Worm (Caenorhabditis elegans) whole organism, young adult: Measurements from ENCODE around the gene ech-5.

Experiments
- K11D2.4 ChIP-seq: fragments of 200-800 bp; sonication (Bioruptor generic); IDR thresholded peaks from 2 replicates; pipeline ENCODE4 v1.3.6; 2022; ENCODE audit warnings: missing genetic modification reagents, missing genetic modification characterization, missing compliant biosample characterization
- ama-1 ChIP-seq, 3 experiments: fragments of 150-350 bp in 1 of 3; sonication (generic microtip) in 2 of 3; optimal IDR thresholded peaks; 2 replicates each; lab custom pipeline; 2014 to 2018; ENCODE audit warnings: missing biosample characterization in 2 of 3, missing genetic modification characterization in 2 of 3, missing genetic modification reagents in 2 of 3
- him-1 ChIP-seq: sonication (generic microtip); optimal IDR thresholded peaks from 2 replicates; lab custom pipeline; 2016; ENCODE audit warnings: missing genotype, missing genetic modification reagents, missing genetic modification characterization, missing compliant biosample characterization
- lag-1 ChIP-seq: fragments of 200-800 bp; sonication (Bioruptor generic); IDR thresholded peaks from 2 replicates; pipeline ENCODE4 v1.3.6; 2022; ENCODE audit warnings: missing genetic modification reagents, missing genetic modification characterization, missing compliant biosample characterization
- lin-35 ChIP-seq, 3 experiments: fragments of 150-350 bp in 2 of 3; sonication (generic microtip) in 1 of 3; optimal IDR thresholded peaks; 2 replicates each; lab custom pipeline; 2014 to 2018; ENCODE audit warnings: missing biosample characterization in 3 of 3, missing genetic modification characterization in 3 of 3, missing genetic modification reagents in 3 of 3
- mcd-1 ChIP-seq: fragments of 200-800 bp; sonication (Bioruptor generic); IDR thresholded peaks from 2 replicates; pipeline ENCODE4 v1.3.6; 2022; ENCODE audit warnings: missing genetic modification reagents, missing genetic modification characterization, missing compliant biosample characterization
- nfya-1 ChIP-seq: sonication (generic microtip); optimal IDR thresholded peaks from 2 replicates; lab custom pipeline; 2017; ENCODE audit warnings: antibody characterized with exemption, missing compliant biosample characterization, missing genetic modification characterization, borderline replicate concordance; ENCODE audit not compliant: insufficient read depth
- pbrm-1 ChIP-seq: fragments of 200-800 bp; sonication (Bioruptor generic); IDR thresholded peaks from 2 replicates; pipeline ENCODE4 v1.3.6; 2022; ENCODE audit warnings: missing genetic modification reagents, missing genetic modification characterization, missing compliant biosample characterization
- rcor-1 ChIP-seq: fragments of 200-800 bp; sonication (Bioruptor generic); IDR thresholded peaks from 2 replicates; pipeline ENCODE4 v1.3.6; 2022; ENCODE audit warnings: missing genetic modification reagents, missing genetic modification characterization, missing compliant biosample characterization
- xnd-1 ChIP-seq: sonication (generic microtip); optimal IDR thresholded peaks from 2 replicates; lab custom pipeline; 2016; ENCODE audit warnings: missing genotype, missing genetic modification reagents, missing genetic modification characterization, missing compliant biosample characterization
- ztf-3 ChIP-seq: fragments of 200-800 bp; sonication (Bioruptor generic); optimal IDR thresholded peaks from 2 replicates; lab custom pipeline; 2018; ENCODE audit warnings: mild to moderate bottlenecking, missing genetic modification characterization, missing compliant biosample characterization

DNA sequence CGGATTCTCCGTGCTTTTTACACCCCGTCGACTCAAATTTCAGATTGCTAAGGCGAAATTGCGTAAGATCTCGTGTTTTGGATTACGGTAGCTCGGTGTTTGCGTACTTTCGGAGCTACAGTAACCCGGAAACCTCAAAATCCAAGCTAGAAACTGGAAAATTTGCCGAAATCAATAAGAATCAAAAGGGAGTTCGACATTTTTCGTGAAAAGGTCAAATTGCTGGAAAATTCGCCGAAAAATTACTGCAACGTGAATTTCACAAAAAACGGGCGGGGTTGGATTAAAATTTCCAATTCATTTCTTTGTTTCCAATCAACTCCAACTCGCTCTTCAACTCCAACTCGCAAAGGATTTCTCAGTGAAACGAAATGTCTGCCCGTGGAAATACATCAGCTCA, 9.1 kb upstream of the ech-5 start, which contains the start of gene F56B3.6:
- TF ChIP-seq ztf-3 (GFP tag; lab: Kevin White, UChicago) (no peak), lag-1 (GFP tag; lab: Robert Waterston, UW) (no peak), nfya-1 (tag; lab: Kevin White, UChicago) (no peak), pbrm-1 (GFP tag; lab: Robert Waterston, UW) (no peak), him-1 (tag; lab: Kevin White, UChicago) (no peak), ama-1 (optimal IDR thresholded peaks at IDR 0.05; lab: Kevin White, UChicago) (no peak), ama-1 (GFP tag; optimal IDR thresholded peaks at IDR 0.05; lab: Kevin White, UChicago) (no peak), xnd-1 (no peak), mcd-1 (GFP tag; lab: Robert Waterston, UW) (no peak), K11D2.4 (GFP tag; lab: Robert Waterston, UW) (no peak), rcor-1 (GFP tag; lab: Robert Waterston, UW) (no peak), lin-35 (GFP tag; optimal IDR thresholded peaks at IDR 0.05; lab: Kevin White, UChicago) (no peak)
